Worm (Caenorhabditis elegans): ENCODE data around the gene Y57G11B.6.

The Y57G11B.6 gene

ce11 chrIV:14547292-14547691, 7.4 kb downstream of the Y57G11B.6 start:
- no peak for TF ChIP-seq skn-1 (tag; optimal IDR thresholded peaks at IDR 0.05)
- no peak for TF ChIP-seq nhr-129 (tag; optimal IDR thresholded peaks at IDR 0.05)
- TF ChIP-seq elt-1 (tag; optimal IDR thresholded peaks at IDR 0.05): no peak
- no peak for TF ChIP-seq nhr-11 (tag; optimal IDR thresholded peaks at IDR 0.05)
- no peak for TF ChIP-seq ceh-82 (tag; optimal IDR thresholded peaks at IDR 0.05)
- TF ChIP-seq fos-1 (tag; optimal IDR thresholded peaks at IDR 0.05): no peak
- no peak for TF ChIP-seq ztf-11 (tag; optimal IDR thresholded peaks at IDR 0.05)
- no peak for TF ChIP-seq C34F6.9 (tag; optimal IDR thresholded peaks at IDR 0.05)
- no peak for TF ChIP-seq ZK546.5 (tag; optimal IDR thresholded peaks at IDR 0.05)

- no peak for TF ChIP-seq mab-5 (tag; optimal IDR thresholded peaks at IDR 0.05)
Measured at ce11 chrIV:14542517-14542916, 12.2 kb downstream of the Y57G11B.6 start, which contains the start of gene pals-29. pals-29 (minus strand) TSS chrIV:14542617.

- no peak for TF ChIP-seq snpc-4 (tag; optimal IDR thresholded peaks at IDR 0.05)
Measured at ce11 chrIV:14536911-14537310, 17.8 kb downstream of the Y57G11B.6 start, which contains the start of gene T27E7.5. T27E7.5 (plus strand) TSS chrIV:14537163.

- TF ChIP-seq mdl-1 (tag; optimal IDR thresholded peaks at IDR 0.05) (no peak), crh-2 (tag; optimal IDR thresholded peaks at IDR 0.05) (no peak), nhr-6 (tag; optimal IDR thresholded peaks at IDR 0.05) (no peak), lin-13 (GFP tag; optimal IDR thresholded peaks at IDR 0.05) (no peak), sma-3 (GFP tag; optimal IDR thresholded peaks at IDR 0.05) (no peak)
Measured at ce11 chrIV:14534967-14535366, 19.7 kb downstream of the Y57G11B.6 start, which contains the start of gene T27E7.4. T27E7.4 (minus strand) TSS chrIV:14535067.

ce11 chrIV:14532366-14532765, 22.3 kb downstream of the Y57G11B.6 start:
- peak; percentile 13 for TF ChIP-seq nhr-129 (tag; optimal IDR thresholded peaks at IDR 0.05)
- no peak for TF ChIP-seq elt-3 (tag; optimal IDR thresholded peaks at IDR 0.05)

- no peak for TF ChIP-seq nhr-237 (tag; optimal IDR thresholded peaks at IDR 0.05)
Measured at ce11 chrIV:14530031-14530430, 24.7 kb downstream of the Y57G11B.6 start.

- TF ChIP-seq unc-39 (tag; optimal IDR thresholded peaks at IDR 0.05) (no peak), lin-39 (tag; optimal IDR thresholded peaks at IDR 0.05) (no peak), mab-5 (tag; optimal IDR thresholded peaks at IDR 0.05) (no peak), ZK546.5 (tag; optimal IDR thresholded peaks at IDR 0.05) (no peak), ztf-11 (tag; optimal IDR thresholded peaks at IDR 0.05) (no peak), nhr-77 (tag; optimal IDR thresholded peaks at IDR 0.05) (no peak), nhr-23 (tag; optimal IDR thresholded peaks at IDR 0.05) (no peak), alr-1 (tag; optimal IDR thresholded peaks at IDR 0.05) (no peak), snpc-4 (tag; optimal IDR thresholded peaks at IDR 0.05) (no peak), ceh-16 (tag; optimal IDR thresholded peaks at IDR 0.05) (no peak), lsy-2 (tag; optimal IDR thresholded peaks at IDR 0.05) (no peak), elt-1 (tag; optimal IDR thresholded peaks at IDR 0.05) (no peak), sem-4 (tag; optimal IDR thresholded peaks at IDR 0.05) (no peak), nhr-21 (tag; optimal IDR thresholded peaks at IDR 0.05) (no peak), F13H6.1 (tag; optimal IDR thresholded peaks at IDR 0.05) (no peak), dmd-4 (tag; optimal IDR thresholded peaks at IDR 0.05) (no peak), mdl-1 (tag; optimal IDR thresholded peaks at IDR 0.05) (no peak), blmp-1 (tag; optimal IDR thresholded peaks at IDR 0.05; ENCODE audit: insufficient read depth) (no peak), lin-13 (GFP tag; optimal IDR thresholded peaks at IDR 0.05) (no peak)
Measured at ce11 chrIV:14528718-14529117, 26.0 kb downstream of the Y57G11B.6 start, which contains the start of gene T27E7.3. T27E7.3 (plus strand) TSS chrIV:14529018.

ce11 chrIV:14523568-14523967, 31.1 kb downstream of the Y57G11B.6 start, which contains the start of gene srh-63:
srh-63 (plus strand) TSS chrIV:14523868.
- no peak for TF ChIP-seq ztf-4 (tag; optimal IDR thresholded peaks at IDR 0.05)
- no peak for TF ChIP-seq egl-27 (tag; optimal IDR thresholded peaks at IDR 0.05)
- no peak for TF ChIP-seq unc-55 (GFP tag; optimal IDR thresholded peaks at IDR 0.05)
- no peak for TF ChIP-seq nhr-6 (tag; optimal IDR thresholded peaks at IDR 0.05)
- no peak for TF ChIP-seq dmd-4 (tag; optimal IDR thresholded peaks at IDR 0.05)
- TF ChIP-seq mab-5 (tag; optimal IDR thresholded peaks at IDR 0.05): no peak
- TF ChIP-seq F13H6.1 (tag; optimal IDR thresholded peaks at IDR 0.05): no peak
- no peak for TF ChIP-seq elt-1 (tag; optimal IDR thresholded peaks at IDR 0.05)
- no peak for TF ChIP-seq aly-2 (tag; optimal IDR thresholded peaks at IDR 0.05)
- TF ChIP-seq ama-1 (optimal IDR thresholded peaks at IDR 0.05): no peak
